Worm (Caenorhabditis elegans) whole organism, L4/young adult: ENCODE data around the gene ndub-11.

Source experiments
- W03F9.2 ChIP-seq: fragments of 150-350 bp; optimal IDR thresholded peaks from 2 replicates; lab custom pipeline; 2014; ENCODE audit warnings: missing biosample characterization, missing genetic modification characterization
- dao-5 ChIP-seq: sonication (generic microtip); optimal IDR thresholded peaks from 2 replicates; lab custom pipeline; 2016; ENCODE audit warnings: missing genotype, missing genetic modification characterization, moderate library complexity, missing compliant biosample characterization
- him-1 ChIP-seq: sonication (generic microtip); optimal IDR thresholded peaks from 2 replicates; lab custom pipeline; 2016; ENCODE audit warnings: missing genotype, missing genetic modification reagents, missing genetic modification characterization, missing compliant biosample characterization

ndub-11 gene

DNA sequence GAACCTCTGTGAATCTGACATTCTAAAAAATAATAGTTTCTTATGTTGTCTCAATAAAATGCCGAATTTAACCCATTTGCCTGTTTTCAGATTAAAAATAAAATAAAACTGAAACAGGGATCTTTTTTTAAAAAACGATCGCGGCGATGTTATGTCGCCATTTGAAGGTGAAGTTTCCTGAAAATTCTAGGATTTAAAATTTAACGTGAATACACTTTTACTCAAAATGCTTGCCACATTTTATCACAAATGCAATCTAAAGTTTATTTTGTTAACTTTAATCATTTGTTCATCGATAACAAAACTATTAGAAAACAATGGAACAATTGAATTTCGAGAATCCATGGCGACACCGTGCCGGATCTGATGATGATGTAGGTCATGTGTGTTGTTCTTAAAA is 30.4 kb downstream of the ndub-11 start, which contains the start of gene Y42H9AR.2:
Gene Y42H9AR.2, plus strand, starts transcription at position 301 of the 400 bp plus-strand sequence.
- no peak for TF ChIP-seq him-1
- no peak for TF ChIP-seq W03F9.2
- TF ChIP-seq dao-5 (tag; lab: Kevin White, UChicago): no peak

DNA sequence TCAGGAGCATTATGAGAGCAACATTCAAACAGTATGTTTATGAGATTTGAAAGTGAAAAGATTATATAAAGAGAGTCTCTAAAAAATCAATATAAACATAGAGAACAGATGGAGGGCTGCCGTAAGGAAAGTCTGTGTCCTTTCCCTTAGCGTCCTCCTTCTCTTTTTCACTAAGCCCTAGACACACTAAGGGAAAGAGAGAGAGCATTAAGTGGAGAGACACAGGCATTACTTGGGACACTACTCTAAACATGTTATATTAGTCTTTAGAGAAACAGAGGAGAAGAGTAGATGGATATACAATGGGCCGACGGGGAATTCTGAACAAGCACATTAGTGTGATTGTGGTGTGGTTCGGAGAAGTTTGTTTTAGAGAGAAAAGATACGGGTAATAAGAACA is 33.7 kb downstream of the ndub-11 start:
- TF ChIP-seq him-1 (no peak), W03F9.2 (no peak), dao-5 (tag; lab: Kevin White, UChicago) (no peak)

DNA sequence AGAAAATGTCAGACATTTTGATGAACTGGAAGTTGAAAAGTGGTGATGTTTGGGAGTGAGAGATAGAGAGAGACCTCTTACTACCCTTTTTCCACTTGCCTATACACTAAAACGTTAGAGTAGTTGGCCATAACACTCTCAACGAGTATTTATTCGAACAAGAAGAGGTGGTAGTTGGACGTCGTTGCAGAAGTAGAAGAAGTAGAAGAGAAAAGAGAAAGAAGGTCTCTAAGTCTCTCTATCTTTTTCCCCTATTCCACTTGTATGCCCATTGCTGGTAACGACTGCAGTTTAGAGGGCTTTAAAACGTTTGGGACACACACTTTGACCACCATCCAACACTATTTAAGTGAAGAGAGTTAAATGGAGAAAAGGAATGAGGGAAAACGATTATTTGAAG is 38.5 kb downstream of the ndub-11 start:
- TF ChIP-seq dao-5 (tag; lab: Kevin White, UChicago) (no peak), him-1 (no peak), W03F9.2 (no peak)

DNA sequence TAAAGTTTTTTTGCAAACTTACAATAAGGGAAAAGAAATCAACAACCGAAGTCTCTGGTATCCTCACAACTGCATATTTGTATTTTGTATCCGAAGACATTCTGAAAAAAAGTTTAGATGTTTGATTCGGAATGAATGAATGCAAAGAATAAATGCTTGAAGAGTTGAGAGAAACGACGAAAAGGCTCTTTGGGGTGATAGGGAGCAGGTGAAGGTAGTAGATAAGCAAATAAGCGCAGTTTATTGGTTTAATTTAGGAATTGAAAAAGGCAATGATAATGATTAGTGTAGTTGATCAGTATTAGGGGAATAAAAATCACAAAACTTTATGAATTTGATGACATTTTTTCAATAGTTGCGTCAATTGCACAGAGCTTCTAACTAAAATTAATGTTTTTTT is 43.5 kb downstream of the ndub-11 start, which contains the start of gene nsy-7:
Gene nsy-7, minus strand, starts transcription at position 101 of the 400 bp plus-strand sequence.
- no peak for TF ChIP-seq W03F9.2
- no peak for TF ChIP-seq dao-5 (tag; lab: Kevin White, UChicago)

DNA sequence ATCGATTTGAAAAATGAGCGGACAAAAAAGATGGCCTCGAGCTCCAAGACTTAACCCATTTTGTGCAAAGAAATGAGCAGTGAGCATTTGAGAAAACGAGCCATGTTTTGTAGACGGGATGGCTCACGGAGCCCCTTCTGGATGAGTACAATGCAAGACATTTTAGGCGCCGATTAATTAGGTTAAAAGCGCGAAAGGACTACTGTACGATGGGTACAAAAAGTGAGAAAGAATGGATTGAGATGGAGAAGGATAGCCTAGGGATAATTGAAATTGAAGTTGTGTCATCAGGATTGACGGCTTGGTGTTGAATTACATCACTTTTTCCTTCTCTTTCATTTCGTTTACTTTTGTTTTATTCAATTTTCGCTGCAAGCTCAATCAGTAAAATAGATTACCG is 49.2 kb downstream of the ndub-11 start:
- TF ChIP-seq W03F9.2: no peak
- no peak for TF ChIP-seq him-1
- no peak for TF ChIP-seq dao-5 (tag; lab: Kevin White, UChicago)

DNA sequence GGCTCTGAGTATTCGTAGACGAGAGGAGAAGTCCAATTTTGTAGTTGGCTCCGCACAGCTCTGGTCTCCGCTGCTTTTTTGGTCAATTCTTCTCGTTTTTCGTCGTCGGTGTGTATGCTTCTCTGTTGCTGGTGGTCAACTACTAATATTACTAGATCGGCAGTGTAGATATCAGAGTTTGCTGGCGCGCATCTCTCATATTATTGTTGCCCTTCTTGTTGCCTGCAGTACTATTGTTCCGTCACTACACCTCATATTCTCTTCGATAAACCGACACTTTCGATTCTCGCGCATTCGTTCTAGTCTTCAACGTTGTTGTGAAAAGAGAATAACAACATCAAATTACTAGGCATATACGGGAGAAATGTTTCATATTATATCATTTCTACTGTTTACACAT is 49.9 kb downstream of the ndub-11 start:
- no peak for TF ChIP-seq dao-5 (tag; lab: Kevin White, UChicago)
